Worm (Caenorhabditis elegans): ENCODE data around the gene K08E7.8.

Gene K08E7.8

DNA sequence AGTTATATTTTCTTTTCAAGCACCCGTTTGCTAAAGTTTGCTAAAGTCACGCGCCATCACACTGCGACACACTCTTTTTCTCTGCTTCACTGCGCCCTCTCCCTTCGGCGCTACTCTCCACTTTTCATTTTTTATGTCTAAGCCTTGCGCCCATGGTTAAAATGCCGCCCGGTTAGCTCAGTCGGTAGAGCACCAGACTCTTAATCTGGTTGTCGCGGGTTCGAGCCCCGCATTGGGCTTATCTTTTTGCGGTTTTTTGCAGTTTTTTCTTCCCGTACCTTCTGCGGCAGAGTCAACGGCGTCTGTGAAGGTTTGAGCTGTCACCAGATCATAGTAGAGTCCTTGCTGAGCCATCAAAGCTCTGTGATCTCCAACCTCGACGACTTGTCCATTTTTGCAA lies 8.7 kb upstream of the K08E7.8 start (continued):
- TF ChIP-seq nfya-1 (tag; optimal IDR thresholded peaks at IDR 0.05; ENCODE audit: borderline replicate concordance, insufficient read depth) (no peak), dox-1 (GFP tag; IDR thresholded peaks at IDR 0.05) (peak; percentile 86), snpc-1.1 (tag; optimal IDR thresholded peaks at IDR 0.05; ENCODE audit: insufficient read depth) (no peak), attf-3 (GFP tag; conservative IDR thresholded peaks at IDR 0.05) (peak; percentile 66), ztf-6 (GFP tag; IDR thresholded peaks at IDR 0.05) (no peak), rcor-1 (GFP tag; IDR thresholded peaks at IDR 0.05) (0 out of 2 replicates have a peak, but pooled peaks have one; percentile 20), nhr-179 (tag; optimal IDR thresholded peaks at IDR 0.05) (no peak), B0035.1 (tag; optimal IDR thresholded peaks at IDR 0.05) (peak; percentile 42), nhr-80 (tag; optimal IDR thresholded peaks at IDR 0.05) (peak; percentile 55), ccch-3 (GFP tag; optimal IDR thresholded peaks at IDR 0.05) (no peak), tlf-1 (GFP tag; optimal IDR thresholded peaks at IDR 0.05) (no peak), ztf-3 (GFP tag; optimal IDR thresholded peaks at IDR 0.05) (no peak), F39B2.1 (GFP tag; IDR thresholded peaks at IDR 0.05) (no peak), pha-4 (tag; optimal IDR thresholded peaks at IDR 0.05) (no peak), xnd-1 (tag; optimal IDR thresholded peaks at IDR 0.05) (no peak), T26A5.8 (tag; optimal IDR thresholded peaks at IDR 0.05) (no peak), akir-1 (GFP tag; optimal IDR thresholded peaks at IDR 0.05) (peak; percentile 19), ceh-79 (tag; optimal IDR thresholded peaks at IDR 0.05) (no peak), madf-8 (GFP tag; conservative IDR thresholded peaks at IDR 0.05) (no peak), nhr-27 (tag; optimal IDR thresholded peaks at IDR 0.05) (peak; percentile 17), mes-4 (tag; optimal IDR thresholded peaks at IDR 0.05) (peak; percentile 18), him-1 (tag; optimal IDR thresholded peaks at IDR 0.05) (peak; percentile 81), somi-1 (GFP tag; optimal IDR thresholded peaks at IDR 0.05) (peak; percentile 72), attf-5 (GFP tag; optimal IDR thresholded peaks at IDR 0.05) (peak; percentile 76), F55B11.4 (tag; optimal IDR thresholded peaks at IDR 0.05; ENCODE audit: borderline replicate concordance, insufficient read depth) (no peak), aptf-3 (GFP tag; IDR thresholded peaks at IDR 0.05) (no peak), cebp-2 (GFP tag; IDR thresholded peaks at IDR 0.05) (peak; percentile 45; the same call in 1 of the 2 replicates), efl-1 (GFP tag; optimal IDR thresholded peaks at IDR 0.05) (peak; percentile 2), rec-8 (tag; optimal IDR thresholded peaks at IDR 0.05) (peak; percentile 68 to 84), hmg-20 (GFP tag; IDR thresholded peaks at IDR 0.05) (0 out of 2 replicates have a peak, but pooled peaks have one; percentile 39), Y67H2A.10 (GFP tag; conservative IDR thresholded peaks at IDR 0.05) (no peak), fkh-3 (tag; optimal IDR thresholded peaks at IDR 0.05) (no peak), mel-28 (tag; optimal IDR thresholded peaks at IDR 0.05; ENCODE audit: borderline replicate concordance) (peak; percentile 11), nhr-120 (GFP tag; IDR thresholded peaks at IDR 0.05) (no peak), zfh-2 (GFP tag; conservative IDR thresholded peaks at IDR 0.05) (peak; percentile 71), sea-2 (GFP tag; IDR thresholded peaks at IDR 0.05) (no peak), Y53F4B.3 (GFP tag; IDR thresholded peaks at IDR 0.05) (peak; percentile 81), hrde-1 (tag; optimal IDR thresholded peaks at IDR 0.05; ENCODE audit: borderline replicate concordance) (no peak), tbp1 (GFP tag; optimal IDR thresholded peaks at IDR 0.05) (peak; percentile 97), K12H6.12 (tag; optimal IDR thresholded peaks at IDR 0.05) (peak; percentile 58), F23B12.7 (tag; optimal IDR thresholded peaks at IDR 0.05; ENCODE audit: insufficient read depth) (peak; percentile 89), nhr-90 (tag; optimal IDR thresholded peaks at IDR 0.05) (peak; percentile 78), F33H1.4 (GFP tag; IDR thresholded peaks at IDR 0.05) (no peak; the same call in 1 of the 2 replicates), ceh-58 (GFP tag; IDR thresholded peaks at IDR 0.05) (no peak), lin-40 (tag; optimal IDR thresholded peaks at IDR 0.05) (peak; percentile 69), lin-54 (GFP tag; optimal IDR thresholded peaks at IDR 0.05) (peak; percentile 64), ZK185.1 (tag; optimal IDR thresholded peaks at IDR 0.05; ENCODE audit: poor library complexity, severe bottlenecking) (peak; percentile 59), nfyb-1 (GFP tag; IDR thresholded peaks at IDR 0.05) (peak; percentile 83)

All from whole organism, young adult.